Fruit fly (Drosophila melanogaster): ENCODE results near the gene mTerf5.

DNA sequence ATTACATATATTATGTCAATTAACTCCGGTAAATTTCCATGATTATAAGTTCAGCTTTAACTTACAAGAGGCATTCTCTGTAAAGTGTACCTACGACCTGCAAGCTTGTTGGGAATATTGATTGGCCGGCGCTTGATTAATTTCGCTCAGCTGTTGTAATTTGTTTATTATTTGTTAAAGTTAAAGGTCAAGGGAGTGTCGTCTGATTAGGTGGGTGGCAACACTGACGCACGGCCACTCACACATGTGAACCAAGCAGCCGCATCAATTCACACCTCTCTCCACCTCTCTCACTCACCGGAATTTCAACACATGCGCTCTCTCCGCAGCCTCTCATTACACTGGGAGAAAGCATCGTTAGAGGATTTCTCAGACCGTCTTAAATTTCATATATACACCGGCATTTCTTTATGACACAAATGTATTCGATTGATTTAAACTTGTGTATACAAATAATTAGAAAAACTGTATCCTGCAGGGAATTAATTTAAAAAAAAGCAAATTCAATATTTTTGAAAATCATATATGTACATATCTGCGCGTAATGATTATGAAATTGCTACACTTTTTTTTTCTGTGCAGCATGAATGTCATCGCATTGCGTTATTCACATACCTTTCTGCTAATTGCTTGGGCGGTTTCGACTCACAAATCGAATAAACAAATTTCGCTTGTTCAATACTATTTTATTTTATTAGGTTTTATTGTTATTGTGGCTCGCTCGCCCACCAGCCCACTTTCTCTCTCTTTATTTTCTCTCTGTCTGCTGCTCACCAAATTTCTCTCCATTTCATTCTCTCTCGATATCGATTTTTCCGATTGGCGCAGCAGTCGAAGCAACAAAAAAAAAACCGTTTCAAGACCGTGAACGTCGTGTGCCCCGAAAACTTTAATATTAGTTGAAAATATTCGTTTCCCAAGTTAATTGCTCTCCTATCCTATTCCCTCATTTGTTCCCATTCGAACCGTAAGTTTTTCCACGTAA, 51.2 kb downstream of the mTerf5 start:
- peak; percentile 83 for TF ChIP-seq topi (GFP tag; optimal IDR thresholded peaks at IDR 0.05)
- no peak for TF ChIP-seq CG34406 (GFP tag; optimal IDR thresholded peaks at IDR 0.05)
- no peak for TF ChIP-seq Eip93F (GFP tag; optimal IDR thresholded peaks at IDR 0.05)
- peak; percentile 96 for TF ChIP-seq Eip78C (GFP tag)
- TF ChIP-seq CG4318 (GFP tag; optimal IDR thresholded peaks at IDR 0.05): peak; percentile 79
- TF ChIP-seq svp (GFP tag): peak; percentile 91
- peak; percentile 84 for TF ChIP-seq OdsH (GFP tag; optimal IDR thresholded peaks at IDR 0.05)
- peak; percentile 82 for TF ChIP-seq cyc (GFP tag; optimal IDR thresholded peaks at IDR 0.05)
- TF ChIP-seq CG6854 (GFP tag; optimal IDR thresholded peaks at IDR 0.05): peak; percentile 26

Measured in whole organism, prepupa.